Worm (Caenorhabditis elegans) whole organism, early embryonic: Measurements from ENCODE around the gene ZK1010.2.

Experiments used
- B0310.2 ChIP-seq: sonication (generic microtip); optimal IDR thresholded peaks from 2 replicates; lab custom pipeline; 2016; ENCODE audit warnings: mild to moderate bottlenecking, missing genetic modification characterization, missing compliant biosample characterization
- F13C5.2 ChIP-seq: sonication (generic microtip); optimal IDR thresholded peaks from 2 replicates; lab custom pipeline; 2017; ENCODE audit warnings: mild to moderate bottlenecking, missing genetic modification characterization, inconsistent platforms, missing compliant biosample characterization
- aly-1 ChIP-seq: sonication (generic microtip); optimal IDR thresholded peaks from 2 replicates; lab custom pipeline; 2016; ENCODE audit warnings: missing genetic modification characterization, missing compliant biosample characterization
- ama-1 ChIP-seq: fragments of 150-350 bp; optimal IDR thresholded peaks from 2 replicates; lab custom pipeline; 2014
- ceh-13 ChIP-seq: fragments of 200-800 bp; sonication (Bioruptor generic); optimal IDR thresholded peaks from 2 replicates; lab custom pipeline; 2018; ENCODE audit warnings: mild to moderate bottlenecking, missing genetic modification characterization, missing compliant biosample characterization
- ceh-36 ChIP-seq: sonication (generic microtip); optimal IDR thresholded peaks from 2 replicates; lab custom pipeline; 2016; ENCODE audit warnings: missing genetic modification characterization, inconsistent platforms, missing compliant biosample characterization
- ets-7 ChIP-seq: sonication (generic microtip); optimal IDR thresholded peaks from 2 replicates; lab custom pipeline; 2016; ENCODE audit warnings: missing genotype, missing genetic modification characterization, missing compliant biosample characterization
- flt-1 ChIP-seq: fragments of 200-800 bp; sonication (Bioruptor generic); IDR thresholded peaks from 2 replicates; pipeline ENCODE4 v1.3.6; 2022; ENCODE audit warnings: missing genetic modification characterization, missing compliant biosample characterization
- hmbx-1 ChIP-seq: sonication (generic microtip); optimal IDR thresholded peaks from 2 replicates; lab custom pipeline; 2016; ENCODE audit warnings: mild to moderate bottlenecking, missing genetic modification characterization, missing compliant biosample characterization
- hmg-4 ChIP-seq: fragments of 200-800 bp; sonication (Bioruptor generic); optimal IDR thresholded peaks from 2 replicates; lab custom pipeline; 2018; ENCODE audit warnings: mild to moderate bottlenecking, missing genetic modification characterization, missing compliant biosample characterization
- hnd-1 ChIP-seq: sonication (generic microtip); optimal IDR thresholded peaks from 2 replicates; lab custom pipeline; 2016; ENCODE audit warnings: missing genetic modification characterization, missing compliant biosample characterization
- pes-1 ChIP-seq: fragments of 200-800 bp; sonication (Bioruptor generic); IDR thresholded peaks from 2 replicates; pipeline ENCODE4 v1.3.6; 2022; ENCODE audit warnings: missing genetic modification reagents, missing genetic modification characterization, missing compliant biosample characterization
- scrt-1 ChIP-seq: fragments of 200-800 bp; sonication (Bioruptor generic); IDR thresholded peaks from 2 replicates; pipeline ENCODE4 v1.3.6; 2022; ENCODE audit warnings: missing genetic modification characterization, missing compliant biosample characterization
- sea-1 ChIP-seq: fragments of 200-800 bp; sonication (Bioruptor generic); conservative IDR thresholded peaks from 2 replicates; pipeline ENCODE4 v1.3.6; 2022; ENCODE audit warnings: missing genetic modification characterization, missing compliant biosample characterization
- tbx-11 ChIP-seq: fragments of 200-800 bp; sonication (Bioruptor generic); IDR thresholded peaks from 2 replicates; pipeline ENCODE4 v1.3.6; 2022; ENCODE audit warnings: missing genetic modification characterization, missing compliant biosample characterization
- tbx-37 ChIP-seq: fragments of 200-800 bp; sonication (Bioruptor generic); conservative IDR thresholded peaks from 2 replicates; pipeline ENCODE4 v1.3.6; 2022; ENCODE audit warnings: missing genetic modification reagents, missing genetic modification characterization, missing compliant biosample characterization
- tra-4 ChIP-seq: sonication (generic microtip); optimal IDR thresholded peaks from 2 replicates; lab custom pipeline; 2017; ENCODE audit warnings: missing genetic modification characterization, missing compliant biosample characterization

The ZK1010.2 gene

DNA sequence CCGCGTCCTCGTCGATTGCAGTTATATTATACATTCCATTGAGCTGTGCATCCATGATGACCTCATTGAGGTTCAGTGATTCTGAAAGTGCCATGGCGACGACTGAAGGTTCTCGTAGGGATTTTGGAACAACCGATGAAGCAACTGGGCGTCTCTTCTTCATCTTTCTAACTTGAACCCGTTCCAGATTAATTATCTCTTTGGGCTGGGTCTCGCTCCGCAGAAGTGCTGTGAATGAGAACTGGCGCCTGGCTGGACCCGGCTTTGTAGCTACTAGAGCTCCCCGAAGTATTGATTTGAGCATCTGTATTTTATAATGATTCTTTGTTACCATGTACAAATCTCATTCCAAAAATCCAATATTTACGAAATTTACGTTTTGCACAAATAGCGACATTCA, at the start of gene ZK1010.2:
TSS of gene ZK1010.2 (minus strand) at position 304 of the 400 bp plus-strand sequence.
- TF ChIP-seq tra-4: no peak

DNA sequence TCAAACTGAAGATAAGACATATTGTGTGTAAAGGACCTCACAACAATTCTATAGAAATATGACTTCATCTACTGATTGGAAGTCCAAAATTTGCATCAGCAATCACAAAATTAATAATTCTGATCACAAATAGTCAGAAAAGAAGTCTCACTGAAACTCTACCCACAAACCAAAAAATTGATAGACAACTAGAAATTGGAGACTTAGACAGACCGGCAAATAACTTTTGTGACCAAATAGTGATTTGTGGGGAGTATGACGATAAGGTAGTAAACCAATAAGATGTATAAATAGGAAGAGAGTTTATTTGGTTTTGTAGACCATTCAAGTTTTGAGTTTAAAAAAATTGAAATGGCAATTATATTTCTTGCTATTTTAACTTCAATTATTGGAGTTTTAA, 46.6 kb upstream of the ZK1010.2 start, which contains the start of gene cyp-13A12:
TSS of gene cyp-13A12 (plus strand) at position 267 of the 400 bp plus-strand sequence.
- TF ChIP-seq flt-1 (GFP tag; lab: Robert Waterston, UW) (no peak), aly-1 (tag; lab: Kevin White, UChicago) (no peak), ama-1 (no peak), tbx-11 (GFP tag; lab: Robert Waterston, UW) (no peak), pes-1 (GFP tag; lab: Robert Waterston, UW) (no peak), hnd-1 (tag; lab: Kevin White, UChicago) (no peak), ets-7 (tag; lab: Kevin White, UChicago) (no peak), F13C5.2 (tag; lab: Kevin White, UChicago) (no peak), sea-1 (no peak), tra-4 (no peak), ceh-36 (tag; lab: Kevin White, UChicago) (no peak), B0310.2 (tag; lab: Kevin White, UChicago) (no peak), hmbx-1 (tag; lab: Kevin White, UChicago) (no peak), ceh-13 (GFP tag; lab: Kevin White, UChicago) (no peak), tbx-37 (no peak), hmg-4 (GFP tag; lab: Kevin White, UChicago) (no peak), scrt-1 (GFP tag; lab: Robert Waterston, UW) (no peak)

- TF ChIP-seq tbx-11 (GFP tag; lab: Robert Waterston, UW): no peak
- TF ChIP-seq hnd-1 (tag; lab: Kevin White, UChicago): no peak
- TF ChIP-seq hmg-4 (GFP tag; lab: Kevin White, UChicago): no peak
- no peak for TF ChIP-seq scrt-1 (GFP tag; lab: Robert Waterston, UW)
- TF ChIP-seq ceh-13 (GFP tag; lab: Kevin White, UChicago): no peak
- TF ChIP-seq B0310.2 (tag; lab: Kevin White, UChicago): no peak
- TF ChIP-seq flt-1 (GFP tag; lab: Robert Waterston, UW): no peak
Observed at ce11 chrIII:13020741-13021140, 43.1 kb upstream of the ZK1010.2 start, which contains the start of gene cyp-13A11. Gene cyp-13A11, plus strand, starts transcription at chrIII:13021006.

- TF ChIP-seq flt-1 (GFP tag; lab: Robert Waterston, UW) (no peak), ceh-13 (GFP tag; lab: Kevin White, UChicago) (no peak), hmg-4 (GFP tag; lab: Kevin White, UChicago) (no peak), ama-1 (no peak), tra-4 (no peak), tbx-11 (GFP tag; lab: Robert Waterston, UW) (no peak), F13C5.2 (tag; lab: Kevin White, UChicago) (no peak), ets-7 (tag; lab: Kevin White, UChicago) (no peak), ceh-36 (tag; lab: Kevin White, UChicago) (no peak)
Observed at ce11 chrIII:13019547-13020098, 42.0 kb upstream of the ZK1010.2 start.

DNA sequence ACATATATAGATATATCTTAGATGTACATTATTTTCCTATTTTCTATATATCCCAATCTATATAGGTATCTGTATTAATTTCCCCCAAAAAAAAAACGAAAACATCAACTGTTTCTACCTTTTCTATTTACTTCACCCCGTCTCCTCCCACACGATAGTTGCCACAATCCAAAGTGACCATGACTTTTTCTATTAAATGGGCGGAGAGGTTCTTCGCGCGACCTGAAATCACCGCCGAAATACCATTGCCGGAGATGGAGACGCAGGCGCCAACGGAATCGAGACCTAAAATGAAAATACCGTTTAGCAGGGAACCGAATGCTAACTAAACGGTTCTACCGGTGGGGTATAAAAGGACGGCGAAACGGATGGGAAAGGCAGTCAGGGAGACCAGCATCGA, 41.0 kb upstream of the ZK1010.2 start, which contains the start of gene col-98:
TSS of gene col-98 (plus strand) at position 390 of the 400 bp plus-strand sequence.
- no peak for TF ChIP-seq tbx-11 (GFP tag; lab: Robert Waterston, UW)
- TF ChIP-seq hmg-4 (GFP tag; lab: Kevin White, UChicago): no peak
- no peak for TF ChIP-seq ets-7 (tag; lab: Kevin White, UChicago)
- no peak for TF ChIP-seq ceh-36 (tag; lab: Kevin White, UChicago)
- TF ChIP-seq ama-1: no peak
- no peak for TF ChIP-seq aly-1 (tag; lab: Kevin White, UChicago)
- no peak for TF ChIP-seq pes-1 (GFP tag; lab: Robert Waterston, UW)
- TF ChIP-seq hmbx-1 (tag; lab: Kevin White, UChicago): no peak
- no peak for TF ChIP-seq F13C5.2 (tag; lab: Kevin White, UChicago)
- TF ChIP-seq sea-1: no peak
- no peak for TF ChIP-seq ceh-13 (GFP tag; lab: Kevin White, UChicago)
- no peak for TF ChIP-seq tra-4
- no peak for TF ChIP-seq hnd-1 (tag; lab: Kevin White, UChicago)
- no peak for TF ChIP-seq scrt-1 (GFP tag; lab: Robert Waterston, UW)
- TF ChIP-seq tbx-37: no peak
- TF ChIP-seq B0310.2 (tag; lab: Kevin White, UChicago): no peak
- no peak for TF ChIP-seq flt-1 (GFP tag; lab: Robert Waterston, UW)

DNA sequence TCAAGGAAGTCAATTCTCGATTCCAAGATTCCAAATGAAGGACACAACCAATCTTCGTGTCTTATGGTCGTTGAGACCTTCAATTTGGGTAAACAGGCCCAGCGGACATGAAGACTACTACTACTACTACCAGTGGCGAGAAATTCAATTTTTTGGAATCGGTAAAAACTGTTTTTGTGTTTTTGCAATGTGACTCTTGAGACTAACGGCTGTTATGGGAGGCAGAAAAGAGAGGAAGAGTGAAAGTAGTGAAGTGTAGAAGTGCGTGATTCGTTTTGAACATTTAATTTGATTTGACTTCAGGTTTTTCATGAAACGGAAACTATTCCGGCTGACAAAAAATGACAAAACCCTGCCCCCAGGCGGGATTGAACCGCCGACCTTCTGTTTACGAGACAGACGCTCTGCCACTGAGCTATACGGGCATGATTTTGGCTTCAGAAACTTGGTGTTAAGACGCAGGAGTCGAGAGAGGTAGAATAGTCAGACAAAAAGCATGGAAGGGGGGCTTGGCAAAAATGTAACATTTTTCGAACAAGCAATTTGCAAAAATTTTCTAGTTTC, 38.2 kb upstream of the ZK1010.2 start:
- TF ChIP-seq ceh-36 (tag; lab: Kevin White, UChicago): no peak
- no peak for TF ChIP-seq ets-7 (tag; lab: Kevin White, UChicago)
- TF ChIP-seq sea-1: no peak

DNA sequence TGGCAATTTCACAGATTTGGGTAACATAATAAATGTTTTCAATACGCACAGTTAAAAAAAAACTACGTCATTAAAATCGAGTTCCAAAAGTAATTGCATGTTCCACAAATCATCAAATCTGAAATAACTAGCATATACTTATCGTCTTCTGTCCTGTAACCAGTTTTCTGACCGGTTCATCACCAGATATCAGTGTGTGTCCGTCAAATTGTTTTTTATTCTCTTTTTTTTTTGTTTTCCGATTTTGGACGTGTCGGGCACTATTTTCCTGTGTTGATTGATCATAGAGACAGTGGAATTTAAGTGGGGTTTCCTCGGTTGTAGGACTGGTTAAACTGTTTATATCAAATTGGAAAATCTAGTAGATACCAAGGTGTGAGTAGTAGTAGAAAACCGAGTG, 36.2 kb upstream of the ZK1010.2 start:
- TF ChIP-seq hmbx-1 (tag; lab: Kevin White, UChicago): no peak
- no peak for TF ChIP-seq sea-1
- no peak for TF ChIP-seq hnd-1 (tag; lab: Kevin White, UChicago)
- TF ChIP-seq ceh-13 (GFP tag; lab: Kevin White, UChicago): no peak
- TF ChIP-seq pes-1 (GFP tag; lab: Robert Waterston, UW): no peak
- TF ChIP-seq scrt-1 (GFP tag; lab: Robert Waterston, UW): no peak
- no peak for TF ChIP-seq tra-4
- no peak for TF ChIP-seq ets-7 (tag; lab: Kevin White, UChicago)
- TF ChIP-seq hmg-4 (GFP tag; lab: Kevin White, UChicago): no peak
- TF ChIP-seq tbx-37: no peak
- no peak for TF ChIP-seq flt-1 (GFP tag; lab: Robert Waterston, UW)
- no peak for TF ChIP-seq ama-1
- no peak for TF ChIP-seq ceh-36 (tag; lab: Kevin White, UChicago)
